Worm (Caenorhabditis elegans): ENCODE results near the gene cap-2.

ce11 chrII:10902104-10902503 lies 33.1 kb downstream of the cap-2 start, which contains the start of gene gly-1:
- TF ChIP-seq nhr-237 (tag; optimal IDR thresholded peaks at IDR 0.05) = no peak
- no peak for TF ChIP-seq lin-39 (tag; optimal IDR thresholded peaks at IDR 0.05)
- no peak for TF ChIP-seq ama-1 (optimal IDR thresholded peaks at IDR 0.05)
- TF ChIP-seq blmp-1 (tag; optimal IDR thresholded peaks at IDR 0.05; ENCODE audit: insufficient read depth) = no peak
- TF ChIP-seq snpc-4 (tag; optimal IDR thresholded peaks at IDR 0.05) = no peak
- no peak for TF ChIP-seq R02D3.7 (tag; optimal IDR thresholded peaks at IDR 0.05)
- TF ChIP-seq unc-55 (GFP tag; optimal IDR thresholded peaks at IDR 0.05) = no peak
- no peak for TF ChIP-seq mdl-1 (tag; optimal IDR thresholded peaks at IDR 0.05)
- TF ChIP-seq nhr-23 (tag; optimal IDR thresholded peaks at IDR 0.05) = no peak
- TF ChIP-seq nhr-11 (tag; optimal IDR thresholded peaks at IDR 0.05) = no peak
- TF ChIP-seq sma-9 (GFP tag; optimal IDR thresholded peaks at IDR 0.05) = no peak
- no peak for TF ChIP-seq sma-9 (tag; optimal IDR thresholded peaks at IDR 0.05)
- TF ChIP-seq aly-2 (tag; optimal IDR thresholded peaks at IDR 0.05) = no peak
- TF ChIP-seq dmd-4 (tag; optimal IDR thresholded peaks at IDR 0.05) = no peak
- TF ChIP-seq gmeb-1 (tag; optimal IDR thresholded peaks at IDR 0.05) = no peak

Measured in whole organism, L2 larva.